Worm (Caenorhabditis elegans): ENCODE measurements around the gene T03G6.7.

ce11 chrX:2580524-2580981, 13.3 kb upstream of the T03G6.7 start, which contains the start of gene H01M10.1:
- TF ChIP-seq unc-30 (tag; optimal IDR thresholded peaks at IDR 0.05) (no peak), nhr-77 (tag; optimal IDR thresholded peaks at IDR 0.05) (no peak), ceh-8 (GFP tag; optimal IDR thresholded peaks at IDR 0.05) (no peak), ces-1 (GFP tag; optimal IDR thresholded peaks at IDR 0.05) (no peak), fos-1 (tag; optimal IDR thresholded peaks at IDR 0.05) (no peak), snpc-4 (tag; optimal IDR thresholded peaks at IDR 0.05) (no peak), jun-1 (tag; optimal IDR thresholded peaks at IDR 0.05) (no peak), lin-15B (tag; optimal IDR thresholded peaks at IDR 0.05) (no peak), sptf-1 (tag; optimal IDR thresholded peaks at IDR 0.05) (no peak)

All from whole organism, L1 larva.